Fruit fly (Drosophila melanogaster) whole organism, embryonic: Measurements from ENCODE around the gene CG6345.

ENCODE experiments used
- CG11504 ChIP-seq: fragments of 200-800 bp; sonication (Bioruptor generic); optimal IDR thresholded peaks from 3 replicates; lab custom pipeline; 2019; ENCODE audit warnings: missing biosample characterization, mild to moderate bottlenecking, missing genetic modification characterization, moderate library complexity
- CG12155 ChIP-seq: fragments of 200-800 bp; sonication (Bioruptor generic); optimal IDR thresholded peaks from 3 replicates; lab custom pipeline; 2016; ENCODE audit warnings: missing biosample characterization, missing genetic modification characterization
- CG12659 ChIP-seq: fragments of 200-800 bp; sonication (Bioruptor generic); optimal IDR thresholded peaks from 3 replicates; lab custom pipeline; 2017; ENCODE audit warnings: mild to moderate bottlenecking, missing biosample characterization, missing genetic modification reagents, missing genetic modification characterization
- CG14710 ChIP-seq: fragments of 200-800 bp; sonication (Bioruptor generic); optimal IDR thresholded peaks from 3 replicates; lab custom pipeline; 2019; ENCODE audit warnings: missing biosample characterization, mild to moderate bottlenecking, missing genetic modification characterization, moderate library complexity
- CG15269 ChIP-seq: fragments of 200-800 bp; sonication (Bioruptor generic); optimal IDR thresholded peaks from 2 replicates; lab custom pipeline; 2018; ENCODE audit warnings: missing biosample characterization, mild to moderate bottlenecking, missing genetic modification characterization, moderate library complexity
- CG16813 ChIP-seq: fragments of 200-800 bp; sonication (Bioruptor generic); IDR thresholded peaks from 3 replicates; pipeline ENCODE4 v1.3.6; 2022; ENCODE audit warnings: missing biosample characterization, missing genetic modification characterization; ENCODE audit not compliant: partially characterized antibody
- CG17328 ChIP-seq: fragments of 200-800 bp; sonication (Bioruptor generic); IDR thresholded peaks from 2 replicates; pipeline ENCODE4 v1.3.6; 2022; ENCODE audit warnings: missing biosample characterization, missing genetic modification characterization
- CG2120 ChIP-seq: fragments of 200-800 bp; sonication (Bioruptor generic); optimal IDR thresholded peaks from 3 replicates; lab custom pipeline; 2016; ENCODE audit warnings: missing biosample characterization, missing genetic modification characterization
- CG32767 ChIP-seq: fragments of 200-800 bp; sonication (Bioruptor generic); IDR thresholded peaks from 2 replicates; pipeline ENCODE4 v1.3.6; 2022; ENCODE audit warnings: missing biosample characterization, missing genetic modification characterization
- CG3281 ChIP-seq: fragments of 200-800 bp; sonication (Bioruptor generic); optimal IDR thresholded peaks from 3 replicates; lab custom pipeline; 2017; ENCODE audit warnings: missing biosample characterization, mild to moderate bottlenecking, missing genetic modification characterization
- CG4404 ChIP-seq: fragments of 200-800 bp; sonication (Bioruptor generic); IDR thresholded peaks from 2 replicates; pipeline ENCODE4 v1.3.6; 2022; ENCODE audit warnings: missing biosample characterization, missing genetic modification characterization
- CG9437 ChIP-seq: fragments of 200-800 bp; sonication (Bioruptor generic); optimal IDR thresholded peaks from 2 replicates; lab custom pipeline; 2018; ENCODE audit warnings: missing biosample characterization, mild to moderate bottlenecking, missing genetic modification characterization
- CG9609 ChIP-seq: fragments of 200-800 bp; sonication (Bioruptor generic); optimal IDR thresholded peaks from 3 replicates; lab custom pipeline; 2016; ENCODE audit warnings: missing biosample characterization, missing genetic modification characterization
- CG9797 ChIP-seq: fragments of 200-800 bp; sonication (Bioruptor generic); optimal IDR thresholded peaks from 3 replicates; lab custom pipeline; 2018; ENCODE audit warnings: missing biosample characterization, mild to moderate bottlenecking, missing genetic modification characterization
- CoRest ChIP-seq: fragments of 200-800 bp; sonication (Bioruptor generic); optimal IDR thresholded peaks from 3 replicates; lab custom pipeline; 2018; ENCODE audit warnings: missing biosample characterization, mild to moderate bottlenecking, missing genetic modification characterization, moderate library complexity
- HLH4C ChIP-seq: fragments of 200-800 bp; sonication (Bioruptor generic); IDR thresholded peaks from 3 replicates; pipeline ENCODE4 v1.3.6; 2022; ENCODE audit warnings: missing biosample characterization, missing genetic modification characterization; ENCODE audit not compliant: partially characterized antibody
- Hr51 ChIP-seq, 2 experiments: fragments of 200-800 bp; sonication (Bioruptor generic); optimal IDR thresholded peaks; 2 replicates in 1 of 2; 3 replicates in 1 of 2; lab custom pipeline; 2016 to 2018; ENCODE audit warnings: missing biosample characterization in 2 of 2, missing genetic modification characterization in 2 of 2, mild to moderate bottlenecking in 1 of 2, moderate library complexity in 1 of 2
- Oli ChIP-seq: fragments of 200-800 bp; sonication (Bioruptor generic); optimal IDR thresholded peaks from 2 replicates; lab custom pipeline; 2018; ENCODE audit warnings: missing biosample characterization, mild to moderate bottlenecking, missing genetic modification characterization, moderate library complexity
- Side ChIP-seq: fragments of 200-800 bp; sonication (Bioruptor generic); optimal IDR thresholded peaks from 2 replicates; lab custom pipeline; 2016; ENCODE audit warnings: missing biosample characterization, missing genetic modification characterization
- Sin3A ChIP-seq: fragments of >200 bp; optimal IDR thresholded peaks from 2 replicates; lab custom pipeline; 2018
- Sox100B ChIP-seq: fragments of 200-800 bp; sonication (Bioruptor generic); optimal IDR thresholded peaks from 3 replicates; lab custom pipeline; 2018; ENCODE audit warnings: missing biosample characterization, mild to moderate bottlenecking, missing genetic modification characterization
- cas ChIP-seq: fragments of 200-800 bp; sonication (Bioruptor generic); IDR thresholded peaks from 2 replicates; pipeline ENCODE4 v1.3.6; 2022; ENCODE audit warnings: missing biosample characterization, missing genetic modification characterization
- crp ChIP-seq, 2 experiments: fragments of 200-800 bp; sonication (Bioruptor generic); optimal IDR thresholded peaks; 2 replicates in 1 of 2; 3 replicates in 1 of 2; lab custom pipeline; 2017; ENCODE audit warnings: missing biosample characterization in 2 of 2, missing genetic modification characterization in 2 of 2, mild to moderate bottlenecking in 1 of 2, moderate library complexity in 1 of 2
- cwo ChIP-seq: fragments of 200-800 bp; sonication (Bioruptor generic); optimal IDR thresholded peaks from 3 replicates; lab custom pipeline; 2017; ENCODE audit warnings: missing biosample characterization, missing genetic modification characterization, mild to moderate bottlenecking, moderate library complexity, missing genetic modification reagents
- dysf ChIP-seq: fragments of 200-800 bp; sonication (Bioruptor generic); IDR thresholded peaks from 3 replicates; pipeline ENCODE4 v1.3.6; 2022; ENCODE audit warnings: missing biosample characterization, missing genetic modification characterization
- exex ChIP-seq: fragments of 200-800 bp; sonication (Bioruptor generic); optimal IDR thresholded peaks from 4 replicates; lab custom pipeline; 2018; ENCODE audit warnings: missing biosample characterization, mild to moderate bottlenecking, missing genetic modification characterization, moderate library complexity
- fd3F ChIP-seq: fragments of 200-800 bp; sonication (Bioruptor generic); optimal IDR thresholded peaks from 2 replicates; lab custom pipeline; 2018; ENCODE audit warnings: missing biosample characterization, mild to moderate bottlenecking, missing genetic modification characterization, moderate library complexity
- gce ChIP-seq: fragments of 200-800 bp; sonication (Bioruptor generic); IDR thresholded peaks from 3 replicates; pipeline ENCODE4 v1.3.6; 2022; ENCODE audit warnings: missing biosample characterization, missing genetic modification characterization
- gcm2 ChIP-seq: fragments of 200-800 bp; sonication (Bioruptor generic); optimal IDR thresholded peaks from 2 replicates; lab custom pipeline; 2016; ENCODE audit warnings: missing biosample characterization, missing genetic modification characterization
- gem ChIP-seq: fragments of 200-800 bp; sonication (Bioruptor generic); optimal IDR thresholded peaks from 2 replicates; lab custom pipeline; 2019; ENCODE audit warnings: missing biosample characterization, mild to moderate bottlenecking, missing genetic modification characterization, moderate library complexity
- grau ChIP-seq: fragments of 200-800 bp; optimal IDR thresholded peaks from 3 replicates; lab custom pipeline; 2019; ENCODE audit warnings: missing biosample characterization, mild to moderate bottlenecking, missing genetic modification characterization, moderate library complexity
- lilli ChIP-seq: fragments of 200-800 bp; sonication (Bioruptor generic); optimal IDR thresholded peaks from 3 replicates; lab custom pipeline; 2016; ENCODE audit warnings: missing biosample characterization, missing genetic modification characterization
- nau ChIP-seq: fragments of 200-800 bp; sonication (Bioruptor generic); optimal IDR thresholded peaks from 3 replicates; lab custom pipeline; 2017; ENCODE audit warnings: missing biosample characterization, mild to moderate bottlenecking, missing genetic modification characterization, missing genetic modification reagents
- org-1 ChIP-seq: fragments of 200-800 bp; sonication (Bioruptor generic); optimal IDR thresholded peaks from 2 replicates; lab custom pipeline; 2017; ENCODE audit warnings: missing biosample characterization, missing genetic modification characterization
- p53 ChIP-seq: fragments of 200-800 bp; sonication (Bioruptor generic); optimal IDR thresholded peaks from 2 replicates; lab custom pipeline; 2016; ENCODE audit warnings: missing biosample characterization, missing genetic modification characterization
- peb ChIP-seq: fragments of 200-800 bp; sonication (Bioruptor generic); IDR thresholded peaks from 2 replicates; pipeline ENCODE4 v1.3.6; 2022; ENCODE audit warnings: missing biosample characterization, missing genetic modification characterization
- rib ChIP-seq: fragments of 200-800 bp; sonication (Bioruptor generic); IDR thresholded peaks from 2 replicates; pipeline ENCODE4 v1.3.6; 2022; ENCODE audit warnings: missing biosample characterization, missing genetic modification characterization
- ro ChIP-seq: fragments of 200-800 bp; sonication (Bioruptor generic); IDR thresholded peaks from 2 replicates; pipeline ENCODE4 v1.3.6; 2022; ENCODE audit warnings: missing biosample characterization, missing genetic modification characterization
- run ChIP-seq: fragments of 200-800 bp; sonication (Bioruptor generic); optimal IDR thresholded peaks from 3 replicates; lab custom pipeline; 2018; ENCODE audit warnings: missing biosample characterization, mild to moderate bottlenecking, missing genetic modification characterization
- sc ChIP-seq, 3 experiments: fragments of >200 bp in 2 of 3; fragments of 200-800 bp in 1 of 3; sonication (Bioruptor generic) in 1 of 3; optimal IDR thresholded peaks; 2 replicates in 2 of 3; 3 replicates in 1 of 3; lab custom pipeline; 2017; ENCODE audit warnings: mild to moderate bottlenecking in 1 of 3, missing biosample characterization in 1 of 3, missing genetic modification characterization in 1 of 3, missing genetic modification reagents in 1 of 3
- sens ChIP-seq: fragments of 200-800 bp; sonication (Bioruptor generic); peaks from one replicate; lab custom pipeline; 2016; ENCODE audit warnings: missing biosample characterization, missing genetic modification characterization
- sens-2 ChIP-seq: fragments of 200-800 bp; sonication (Bioruptor generic); IDR thresholded peaks from 2 replicates; pipeline ENCODE4 v1.3.6; 2022; ENCODE audit warnings: missing biosample characterization, missing genetic modification characterization
- sna ChIP-seq: fragments of 200-800 bp; sonication (Bioruptor generic); IDR thresholded peaks from 2 replicates; pipeline ENCODE4 v1.3.6; 2022; ENCODE audit warnings: missing biosample characterization, missing genetic modification characterization; ENCODE audit not compliant: partially characterized antibody
- stwl ChIP-seq: fragments of 200-800 bp; sonication (Bioruptor generic); optimal IDR thresholded peaks from 3 replicates; lab custom pipeline; 2018; ENCODE audit warnings: missing biosample characterization, mild to moderate bottlenecking, missing genetic modification characterization, moderate library complexity
- sug ChIP-seq: fragments of 200-800 bp; optimal IDR thresholded peaks from 2 replicates; lab custom pipeline; 2019; ENCODE audit warnings: missing biosample characterization, mild to moderate bottlenecking, missing genetic modification characterization, moderate library complexity
- vnd ChIP-seq: fragments of 200-800 bp; sonication (Bioruptor generic); IDR thresholded peaks from 3 replicates; pipeline ENCODE4 v1.3.6; 2022; ENCODE audit warnings: missing biosample characterization, missing genetic modification characterization; ENCODE audit not compliant: partially characterized antibody
- yki ChIP-seq: fragments of >200 bp; optimal IDR thresholded peaks from 3 replicates; lab custom pipeline; 2018

CG6345 gene

DNA sequence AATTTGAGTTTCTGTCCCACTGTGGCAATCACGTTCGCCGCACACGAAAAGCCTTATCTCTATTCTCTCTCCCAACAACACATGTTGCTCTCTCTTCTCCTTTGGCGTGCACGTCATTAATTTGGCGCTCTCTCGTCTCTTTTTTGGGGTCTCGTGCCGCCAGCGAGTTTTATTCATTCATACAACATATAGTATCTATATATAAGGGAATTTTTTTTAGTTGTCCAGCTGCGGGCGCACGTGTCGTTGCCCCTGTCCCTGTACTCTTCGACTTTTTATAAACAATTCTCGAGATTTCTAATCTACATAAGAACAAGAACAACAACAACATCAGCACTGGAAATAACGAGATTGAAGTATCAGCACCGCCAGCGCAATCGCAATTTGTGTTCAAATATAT, 31.4 kb downstream of the CG6345 start:
- TF ChIP-seq cwo (peak; percentile 100), gem (tag; lab: Kevin White, UChicago) (peak; percentile 16)

DNA sequence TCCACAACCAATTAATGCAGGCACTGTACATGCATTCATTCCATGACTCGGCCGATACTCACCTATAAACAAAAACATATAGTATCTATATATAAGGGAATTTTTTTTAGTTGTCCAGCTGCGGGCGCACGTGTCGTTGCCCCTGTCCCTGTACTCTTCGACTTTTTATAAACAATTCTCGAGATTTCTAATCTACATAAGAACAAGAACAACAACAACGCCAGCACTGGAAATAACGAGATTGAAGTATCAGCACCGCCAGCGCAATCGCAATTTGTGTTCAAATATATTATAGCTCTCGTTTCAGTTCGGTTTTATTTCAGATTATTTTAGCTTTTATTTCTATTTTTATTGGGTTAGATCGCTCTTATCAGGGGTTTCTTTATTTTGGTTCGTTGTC, 34.9 kb downstream of the CG6345 start:
- peak; percentile 98 for TF ChIP-seq cwo
- peak; percentile 7 for TF ChIP-seq gem (tag; lab: Kevin White, UChicago)

DNA sequence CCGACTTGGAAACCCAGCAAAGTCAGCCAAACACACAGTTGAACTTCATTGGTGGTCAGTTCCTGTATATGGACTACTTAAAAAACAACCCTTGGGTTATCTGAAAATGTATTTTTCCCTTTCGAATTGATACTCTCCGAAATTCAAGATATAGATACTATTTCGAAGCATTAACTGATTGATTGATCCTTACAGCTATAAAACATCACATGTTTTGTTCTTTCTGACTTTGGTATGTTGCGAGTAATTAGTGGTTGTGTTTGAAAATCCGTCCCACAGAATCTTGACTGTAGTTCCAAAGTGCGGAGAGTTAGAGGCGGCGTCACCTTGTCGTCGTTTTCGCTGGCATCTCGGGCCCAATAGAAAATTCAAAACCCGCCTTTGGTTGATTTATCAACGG, 35.8 kb downstream of the CG6345 start:
- no peak for TF ChIP-seq cas (GFP tag; lab: Robert Waterston, UW)
- TF ChIP-seq crp (GFP tag; optimal IDR thresholded peaks at IDR 0.05; lab: Kevin White, UChicago): no peak
- TF ChIP-seq vnd (GFP tag; lab: Robert Waterston, UW): no peak
- peak; percentile 42 for TF ChIP-seq sug (tag; lab: Kevin White, UChicago)
- TF ChIP-seq sens-2 (GFP tag; lab: Robert Waterston, UW): no peak
- no peak for TF ChIP-seq org-1 (GFP tag; lab: Kevin White, UChicago)
- TF ChIP-seq lilli: peak; percentile 19
- no peak for TF ChIP-seq sc (optimal IDR thresholded peaks at IDR 0.05; lab: Kevin White, UChicago)
- TF ChIP-seq sc (GFP tag; optimal IDR thresholded peaks at IDR 0.05; lab: Kevin White, UChicago): no peak
- no peak for TF ChIP-seq dysf (GFP tag; lab: Robert Waterston, UW)
- TF ChIP-seq peb (GFP tag; lab: Robert Waterston, UW): no peak
- no peak for TF ChIP-seq nau (GFP tag; lab: Kevin White, UChicago)
- TF ChIP-seq ro (GFP tag; lab: Robert Waterston, UW): no peak
- TF ChIP-seq gem (tag; lab: Kevin White, UChicago): peak; percentile 21
- peak; percentile 21 for TF ChIP-seq fd3F (GFP tag; lab: Kevin White, UChicago)
- no peak for TF ChIP-seq Sin3A (lab: Kevin White, UChicago)
- TF ChIP-seq HLH4C (GFP tag; lab: Robert Waterston, UW): no peak
- no peak for TF ChIP-seq CG9437 (GFP tag; lab: Kevin White, UChicago)
- TF ChIP-seq run (tag; lab: Kevin White, UChicago): no peak
- peak; percentile 64 for TF ChIP-seq sens (GFP tag; lab: Kevin White, UChicago)
- TF ChIP-seq CG17328: no peak
- peak; percentile 16 for TF ChIP-seq CoRest (tag; lab: Kevin White, UChicago)
- TF ChIP-seq rib: no peak
- peak; percentile 44 for TF ChIP-seq CG15269 (tag; lab: Kevin White, UChicago)
- peak; percentile 86 for TF ChIP-seq grau (tag; lab: Kevin White, UChicago)
- TF ChIP-seq CG2120 (GFP tag; lab: Kevin White, UChicago): peak; percentile 70
- peak; percentile 32 for TF ChIP-seq CG3281 (GFP tag; lab: Kevin White, UChicago)
- no peak for TF ChIP-seq gcm2
- no peak for TF ChIP-seq yki (lab: Kevin White, UChicago)
- no peak for TF ChIP-seq CG4404 (GFP tag; lab: Robert Waterston, UW)
- TF ChIP-seq CG12659: peak; percentile 4
- no peak for TF ChIP-seq CG16813 (GFP tag; lab: Robert Waterston, UW)
- TF ChIP-seq sna: no peak
- TF ChIP-seq Side (GFP tag; lab: Kevin White, UChicago): no peak
- peak in 1 of 2 experiments; percentile 18 for TF ChIP-seq Hr51 (GFP tag; optimal IDR thresholded peaks at IDR 0.05; lab: Kevin White, UChicago)
- no peak for TF ChIP-seq CG32767 (GFP tag; lab: Robert Waterston, UW)
- TF ChIP-seq Sox100B (GFP tag; lab: Kevin White, UChicago): no peak
- TF ChIP-seq stwl (tag; lab: Kevin White, UChicago): no peak
- no peak for TF ChIP-seq CG9609 (GFP tag; lab: Kevin White, UChicago)
- no peak for TF ChIP-seq CG9797
- TF ChIP-seq Oli: peak; percentile 3
- TF ChIP-seq p53 (GFP tag; lab: Kevin White, UChicago): no peak
- no peak for TF ChIP-seq CG14710 (tag; lab: Kevin White, UChicago)
- no peak for TF ChIP-seq exex
- peak; percentile 1 for TF ChIP-seq CG11504 (tag; lab: Kevin White, UChicago)
- TF ChIP-seq gce: no peak
- peak; percentile 4 for TF ChIP-seq CG12155 (GFP tag; lab: Kevin White, UChicago)
